Worm (Caenorhabditis elegans): ENCODE measurements around the gene Y57G11C.36.
"Not testable (repeated sequence)": the region's sequence is repeated elsewhere in the genome, so short reads cannot be mapped to it uniquely, and the experiment has no call there.

Y57G11C.36 gene

ce11 chrIV:14781537-14781936 lies 8.0 kb upstream of the Y57G11C.36 start, which contains the start of gene Y57G11C.8:
TSS of gene Y57G11C.8 (plus strand) at chrIV:14781837.
- TF ChIP-seq ceh-58 (GFP tag; IDR thresholded peaks at IDR 0.05), result no peak
- no peak for TF ChIP-seq nhr-27 (tag; optimal IDR thresholded peaks at IDR 0.05)
- no peak for TF ChIP-seq zim-3 (tag; optimal IDR thresholded peaks at IDR 0.05)
- peak; percentile 67 for TF ChIP-seq efl-1 (GFP tag; optimal IDR thresholded peaks at IDR 0.05)
- TF ChIP-seq attf-5 (GFP tag; optimal IDR thresholded peaks at IDR 0.05), result no peak
- no peak for TF ChIP-seq dox-1 (GFP tag; IDR thresholded peaks at IDR 0.05)
- no peak for TF ChIP-seq madf-3 (GFP tag; IDR thresholded peaks at IDR 0.05)
- no peak for TF ChIP-seq F22D6.2 (tag; optimal IDR thresholded peaks at IDR 0.05)
- no peak for TF ChIP-seq lsy-27 (tag; optimal IDR thresholded peaks at IDR 0.05; ENCODE audit: borderline replicate concordance, insufficient read depth)
- no peak for TF ChIP-seq hrde-1 (tag; optimal IDR thresholded peaks at IDR 0.05; ENCODE audit: borderline replicate concordance)
- peak; percentile 43 for TF ChIP-seq snpc-4 (GFP tag; optimal IDR thresholded peaks at IDR 0.05)
- peak in 2 of 4 experiments; percentile 19 to 65 for TF ChIP-seq snpc-4 (tag; optimal IDR thresholded peaks at IDR 0.05)
- no peak for TF ChIP-seq nfyb-1 (GFP tag; IDR thresholded peaks at IDR 0.05)

ce11 chrIV:14780566-14780965 lies 7.0 kb upstream of the Y57G11C.36 start:
- TF ChIP-seq snpc-1.3 (tag; optimal IDR thresholded peaks at IDR 0.05; ENCODE audit: insufficient read depth), result peak; percentile 57
- peak; percentile 76 for TF ChIP-seq lin-54 (GFP tag; optimal IDR thresholded peaks at IDR 0.05)
- peak; percentile 55 for TF ChIP-seq F49E8.2 (tag; optimal IDR thresholded peaks at IDR 0.05; ENCODE audit: insufficient read depth)
- TF ChIP-seq snpc-3.4 (tag; optimal IDR thresholded peaks at IDR 0.05), result peak; percentile 80
- peak; percentile 93 for TF ChIP-seq snpc-4 (GFP tag; optimal IDR thresholded peaks at IDR 0.05)
- peak; percentile 84 to 97 (median 93) for TF ChIP-seq snpc-4 (tag; optimal IDR thresholded peaks at IDR 0.05)
- TF ChIP-seq tbp1 (GFP tag; optimal IDR thresholded peaks at IDR 0.05), result peak; percentile 70
- TF ChIP-seq snpc-1.1 (tag; optimal IDR thresholded peaks at IDR 0.05; ENCODE audit: insufficient read depth), result peak; percentile 90
- peak; percentile 51 for TF ChIP-seq lsl-1 (GFP tag; optimal IDR thresholded peaks at IDR 0.05)
- peak; percentile 17 for TF ChIP-seq efl-1 (GFP tag; optimal IDR thresholded peaks at IDR 0.05)

ce11 chrIV:14774454-14774853 lies 873 bp upstream of the Y57G11C.36 start, which contains the start of gene Y57G11C.51:
TSS of gene Y57G11C.51 (minus strand) at chrIV:14774554.
- TF ChIP-seq snpc-4 (GFP tag; optimal IDR thresholded peaks at IDR 0.05), result not testable (repeated sequence)
- TF ChIP-seq snpc-4 (tag; optimal IDR thresholded peaks at IDR 0.05), result peak in 1 of 4 experiments; percentile 40

- no peak for TF ChIP-seq lsy-27 (tag; optimal IDR thresholded peaks at IDR 0.05; ENCODE audit: borderline replicate concordance, insufficient read depth)
- TF ChIP-seq ceh-100 (GFP tag; IDR thresholded peaks at IDR 0.05), result no peak
- no peak for TF ChIP-seq ama-1 (optimal IDR thresholded peaks at IDR 0.05)
- no peak for TF ChIP-seq ama-1 (GFP tag; optimal IDR thresholded peaks at IDR 0.05)
- TF ChIP-seq sdz-38 (tag; optimal IDR thresholded peaks at IDR 0.05), result no peak
- no peak for TF ChIP-seq F33H1.4 (GFP tag; IDR thresholded peaks at IDR 0.05)
- no peak for TF ChIP-seq lin-40 (tag; optimal IDR thresholded peaks at IDR 0.05)
These were observed 2.3 kb downstream of the Y57G11C.36 start, which contains the start of gene degl-1 for ce11 chrIV:14771325-14771724. TSS of gene degl-1 (minus strand) at chrIV:14771425.

ce11 chrIV:14770663-14771062 lies 2.9 kb downstream of the Y57G11C.36 start:
- TF ChIP-seq ceh-40 (GFP tag; IDR thresholded peaks at IDR 0.05), result no peak
- TF ChIP-seq lin-40 (tag; optimal IDR thresholded peaks at IDR 0.05), result no peak
- TF ChIP-seq ztf-22 (GFP tag; optimal IDR thresholded peaks at IDR 0.05), result no peak
- no peak for TF ChIP-seq sdz-38 (tag; optimal IDR thresholded peaks at IDR 0.05)
- TF ChIP-seq lag-1 (GFP tag; IDR thresholded peaks at IDR 0.05), result no peak
- no peak for TF ChIP-seq snpc-4 (GFP tag; optimal IDR thresholded peaks at IDR 0.05)
- TF ChIP-seq snpc-4 (tag; optimal IDR thresholded peaks at IDR 0.05), result peak in 1 of 4 experiments; percentile 73
- TF ChIP-seq Y53G8AR.9 (GFP tag; conservative IDR thresholded peaks at IDR 0.05), result 0 out of 2 replicates have a peak, but pooled peaks have one; percentile 34
- peak; percentile 77 for TF ChIP-seq attf-6 (GFP tag; IDR thresholded peaks at IDR 0.05)
- no peak for TF ChIP-seq ekl-4 (GFP tag; IDR thresholded peaks at IDR 0.05)
- TF ChIP-seq him-1 (tag; optimal IDR thresholded peaks at IDR 0.05), result peak; percentile 41
